Fruit fly (Drosophila melanogaster) whole organism, pupa: ENCODE measurements around the gene CG11790.

ENCODE experiments used
- CG10348 ChIP-seq: fragments of 200-800 bp; sonication (Bioruptor generic); IDR thresholded peaks from 2 replicates; pipeline ENCODE4 v1.3.6; 2022; ENCODE audit warnings: missing biosample characterization, missing genetic modification characterization
- CG12605 ChIP-seq: fragments of 200-800 bp; sonication (Bioruptor generic); IDR thresholded peaks from 2 replicates; pipeline ENCODE4 v1.3.6; 2022; ENCODE audit warnings: missing biosample characterization, missing genetic modification characterization
- CG13204 ChIP-seq: fragments of 200-800 bp; sonication (Bioruptor generic); optimal IDR thresholded peaks from 2 replicates; lab custom pipeline; 2018; ENCODE audit warnings: missing biosample characterization, mild to moderate bottlenecking, missing genetic modification characterization, moderate library complexity
- CG14655 ChIP-seq: fragments of 200-800 bp; sonication (Bioruptor generic); optimal IDR thresholded peaks from 3 replicates; lab custom pipeline; 2017; ENCODE audit warnings: mild to moderate bottlenecking, missing biosample characterization, missing genetic modification reagents, missing genetic modification characterization
- CG15710 ChIP-seq: fragments of 200-800 bp; sonication (Bioruptor generic); optimal IDR thresholded peaks from 2 replicates; lab custom pipeline; 2018; ENCODE audit warnings: missing biosample characterization, mild to moderate bottlenecking, missing genetic modification characterization, moderate library complexity
- CG17806 ChIP-seq: fragments of 200-800 bp; sonication (Bioruptor generic); optimal IDR thresholded peaks from 2 replicates; lab custom pipeline; 2018; ENCODE audit warnings: missing biosample characterization, mild to moderate bottlenecking, missing genetic modification characterization, moderate library complexity
- CG32121 ChIP-seq: fragments of 200-800 bp; sonication (Bioruptor generic); IDR thresholded peaks from 2 replicates; pipeline ENCODE4 v1.3.6; 2022; ENCODE audit warnings: missing biosample characterization, missing genetic modification characterization
- CG34367 ChIP-seq: fragments of 200-800 bp; sonication (Bioruptor generic); optimal IDR thresholded peaks from 2 replicates; lab custom pipeline; 2018; ENCODE audit warnings: missing biosample characterization, mild to moderate bottlenecking, missing genetic modification characterization
- CG4496 ChIP-seq: fragments of 200-800 bp; sonication (Bioruptor generic); IDR thresholded peaks from 3 replicates; pipeline ENCODE4 v1.3.6; 2022; ENCODE audit warnings: missing biosample characterization, missing genetic modification characterization
- CG8159 ChIP-seq: fragments of 200-800 bp; sonication (Bioruptor generic); optimal IDR thresholded peaks from 3 replicates; lab custom pipeline; 2018; ENCODE audit warnings: missing biosample characterization, mild to moderate bottlenecking, missing genetic modification characterization, moderate library complexity
- CG8301 ChIP-seq: fragments of 200-800 bp; sonication (Bioruptor generic); optimal IDR thresholded peaks from 2 replicates; lab custom pipeline; 2018; ENCODE audit warnings: missing biosample characterization, mild to moderate bottlenecking, missing genetic modification characterization
- CG9948 ChIP-seq: fragments of 200-800 bp; sonication (Bioruptor generic); optimal IDR thresholded peaks from 2 replicates; lab custom pipeline; 2018; ENCODE audit warnings: missing biosample characterization, mild to moderate bottlenecking, missing genetic modification characterization, moderate library complexity
- D1 ChIP-seq: fragments of 200-800 bp; sonication (Bioruptor generic); optimal IDR thresholded peaks from 2 replicates; lab custom pipeline; 2018; ENCODE audit warnings: missing biosample characterization, mild to moderate bottlenecking, missing genetic modification characterization, moderate library complexity
- EcR ChIP-seq: fragments of 200-800 bp; sonication (Bioruptor generic); optimal IDR thresholded peaks from 3 replicates; lab custom pipeline; 2019; ENCODE audit warnings: missing biosample characterization, missing genetic modification characterization, mild to moderate bottlenecking, moderate library complexity, missing genetic modification reagents
- Ets98B ChIP-seq: fragments of 200-800 bp; sonication (Bioruptor generic); IDR thresholded peaks from 2 replicates; pipeline ENCODE4 v1.3.6; 2022; ENCODE audit warnings: missing biosample characterization, missing genetic modification characterization
- Pif1A ChIP-seq: fragments of 200-800 bp; sonication (Bioruptor generic); optimal IDR thresholded peaks from 3 replicates; lab custom pipeline; 2016; ENCODE audit warnings: missing biosample characterization, missing genetic modification characterization
- Pif1B ChIP-seq: fragments of 200-800 bp; sonication (Bioruptor generic); optimal IDR thresholded peaks from 3 replicates; lab custom pipeline; 2016; ENCODE audit warnings: missing biosample characterization, missing genetic modification characterization
- Snoo ChIP-seq: fragments of 200-800 bp; sonication (Bioruptor generic); optimal IDR thresholded peaks from 3 replicates; lab custom pipeline; 2017; ENCODE audit warnings: missing biosample characterization, mild to moderate bottlenecking, missing genetic modification characterization, inconsistent platforms
- fd96Ca ChIP-seq: fragments of 200-800 bp; sonication (Bioruptor generic); IDR thresholded peaks from 3 replicates; pipeline ENCODE4 v1.3.6; 2022; ENCODE audit warnings: missing biosample characterization, missing genetic modification characterization
- gl ChIP-seq: fragments of 200-800 bp; sonication (Bioruptor generic); optimal IDR thresholded peaks from 2 replicates; lab custom pipeline; 2018; ENCODE audit warnings: missing biosample characterization, mild to moderate bottlenecking, missing genetic modification characterization
- rn ChIP-seq: fragments of 200-800 bp; sonication (Bioruptor generic); IDR thresholded peaks from 2 replicates; pipeline ENCODE4 v1.3.6; 2022; ENCODE audit warnings: missing biosample characterization, missing genetic modification characterization

CG11790 gene

DNA sequence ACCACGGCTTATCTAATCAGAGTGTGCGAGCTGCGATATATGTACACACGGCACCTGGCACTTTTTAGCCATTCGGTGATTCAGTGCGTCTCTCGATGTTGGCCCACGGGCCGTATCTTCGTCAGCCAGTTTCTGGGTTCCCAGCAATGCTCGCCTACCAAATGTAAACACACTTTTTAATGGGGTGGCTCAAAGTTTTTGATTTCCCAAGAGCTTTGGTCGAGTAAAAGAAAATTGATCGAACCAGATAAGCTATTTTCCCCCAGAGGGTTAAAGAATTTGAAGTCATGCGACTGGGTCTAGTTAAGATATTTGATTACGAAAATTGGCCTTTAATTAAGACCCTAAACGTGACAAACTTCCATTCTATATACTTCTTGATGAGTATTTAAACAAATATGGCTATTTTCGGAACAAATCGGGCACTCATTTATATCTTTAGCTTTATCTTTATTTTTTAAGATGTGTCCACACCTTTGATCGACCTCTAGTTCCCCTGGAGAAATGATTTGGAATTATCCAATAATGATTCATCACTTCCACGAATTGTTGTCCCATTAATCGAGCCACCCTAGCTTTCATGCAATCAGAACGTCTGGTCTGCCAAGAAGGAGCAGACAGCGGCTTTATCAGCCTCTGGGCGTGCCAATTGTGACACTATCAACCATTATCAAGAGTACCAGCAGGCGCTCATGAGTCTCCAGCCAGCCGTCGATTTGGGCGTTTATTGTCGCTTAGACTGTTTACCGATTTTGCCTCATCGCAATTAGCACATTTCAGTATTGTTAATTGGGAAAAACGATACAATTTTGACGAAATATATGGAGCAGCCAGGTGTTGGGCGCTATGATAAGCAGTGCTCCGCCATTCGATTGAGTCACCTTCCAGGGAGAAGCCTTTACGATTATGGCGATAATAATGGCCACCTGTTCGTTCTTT, 20.0 kb upstream of the CG11790 start:
- peak; percentile 25 for TF ChIP-seq CG9948 (tag; lab: Kevin White, UChicago)
- TF ChIP-seq CG10348: no peak
- peak; percentile 36 for TF ChIP-seq CG15710 (tag; lab: Kevin White, UChicago)
- TF ChIP-seq CG17806 (tag; lab: Kevin White, UChicago): peak; percentile 18
- TF ChIP-seq fd96Ca (GFP tag; lab: Robert Waterston, UW): 0 out of 3 replicates have a peak, but pooled peaks have one; percentile 35
- no peak for TF ChIP-seq gl (tag; lab: Kevin White, UChicago)
- TF ChIP-seq Pif1B (GFP tag; lab: Kevin White, UChicago): no peak
- TF ChIP-seq EcR (GFP tag; lab: Kevin White, UChicago): no peak
- peak; percentile 55 for TF ChIP-seq Snoo (tag; lab: Kevin White, UChicago)
- no peak for TF ChIP-seq CG4496 (GFP tag; lab: Robert Waterston, UW)
- 0 out of 2 replicates have a peak, but pooled peaks have one; percentile 28 for TF ChIP-seq CG32121

DNA sequence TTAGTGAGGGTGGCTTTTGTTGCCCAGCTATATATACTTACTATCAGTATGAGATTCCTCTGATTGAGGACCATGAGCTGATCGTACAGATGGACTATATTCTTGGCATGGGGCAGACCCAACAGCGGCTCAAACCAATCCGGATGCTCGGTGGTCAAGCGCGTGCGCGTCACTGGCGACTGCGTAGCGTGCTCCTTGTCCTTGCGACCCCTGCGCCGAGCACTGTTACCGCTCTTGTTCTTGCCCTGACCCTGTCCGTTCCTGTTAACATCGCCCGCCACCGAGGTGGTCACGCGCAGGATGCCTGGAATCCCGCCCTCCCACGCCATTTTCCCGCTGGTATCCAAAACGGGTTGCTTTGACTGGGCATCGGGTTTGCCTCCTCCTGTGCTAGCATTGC, 14.8 kb upstream of the CG11790 start:
- TF ChIP-seq gl (tag; lab: Kevin White, UChicago) (no peak), CG14655 (no peak), CG32121 (no peak), fd96Ca (GFP tag; lab: Robert Waterston, UW) (no peak), Pif1A (no peak), Pif1B (GFP tag; lab: Kevin White, UChicago) (no peak), Ets98B (GFP tag; lab: Robert Waterston, UW) (no peak), rn (GFP tag; lab: Robert Waterston, UW) (no peak), CG17806 (tag; lab: Kevin White, UChicago) (no peak), CG13204 (GFP tag; lab: Kevin White, UChicago) (no peak), CG10348 (no peak), D1 (tag; lab: Kevin White, UChicago) (no peak), CG4496 (GFP tag; lab: Robert Waterston, UW) (no peak), CG9948 (tag; lab: Kevin White, UChicago) (no peak), CG8159 (tag; lab: Kevin White, UChicago) (no peak), Snoo (tag; lab: Kevin White, UChicago) (no peak)

DNA sequence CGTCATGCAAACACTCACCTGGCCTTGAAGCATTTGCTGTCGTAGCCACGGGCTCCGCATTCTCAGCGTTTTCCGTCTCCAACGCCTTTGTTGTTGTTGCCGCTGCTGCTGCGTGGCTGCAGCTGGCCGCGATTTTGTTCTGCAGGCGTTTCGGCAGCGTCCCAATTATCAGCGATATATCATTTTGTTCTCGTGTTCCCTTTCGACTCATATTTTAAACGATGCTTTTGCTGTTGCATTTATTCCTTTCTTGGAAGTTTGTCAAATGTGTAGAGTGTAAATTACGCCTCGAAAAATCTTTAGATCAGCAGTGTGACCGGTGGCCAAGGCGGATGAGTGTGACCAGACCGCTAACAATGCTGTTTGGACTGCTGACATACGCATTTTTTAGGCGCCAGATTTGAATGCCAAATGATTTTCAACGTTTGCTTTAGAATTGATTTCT, 14.3 kb upstream of the CG11790 start, which contains the start of gene Smg6:
Gene Smg6 (minus strand): TSS at position 324 of the 445 bp plus-strand sequence.
- TF ChIP-seq CG34367 (no peak), fd96Ca (GFP tag; lab: Robert Waterston, UW) (no peak), CG9948 (tag; lab: Kevin White, UChicago) (no peak), CG15710 (tag; lab: Kevin White, UChicago) (no peak), CG13204 (GFP tag; lab: Kevin White, UChicago) (no peak), CG32121 (no peak), Pif1B (GFP tag; lab: Kevin White, UChicago) (no peak), EcR (GFP tag; lab: Kevin White, UChicago) (no peak), CG10348 (no peak), Snoo (tag; lab: Kevin White, UChicago) (no peak)

DNA sequence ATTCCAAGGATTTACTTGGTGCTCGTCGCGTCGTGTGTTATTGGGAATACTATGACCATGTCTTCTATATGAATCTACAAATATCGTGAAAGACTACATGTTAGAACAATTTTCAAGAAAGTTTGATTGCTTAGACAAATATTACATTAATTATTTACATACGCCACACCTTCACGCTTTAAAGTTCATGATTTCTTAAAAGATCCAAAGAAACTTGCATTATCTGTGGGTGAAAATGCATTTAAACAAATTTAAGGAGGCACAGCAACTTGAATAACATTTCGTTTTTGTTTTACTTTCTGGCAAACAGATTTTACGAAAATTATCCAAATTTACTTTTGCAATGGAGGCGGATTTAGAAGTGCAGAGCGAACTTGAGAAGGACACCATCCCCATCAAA, 10.9 kb upstream of the CG11790 start, which contains the start of gene CG31115:
Gene CG31115 (plus strand): TSS at position 301 of the 400 bp plus-strand sequence.
- TF ChIP-seq rn (GFP tag; lab: Robert Waterston, UW) (no peak), CG9948 (tag; lab: Kevin White, UChicago) (no peak), CG32121 (no peak), CG34367 (no peak), CG8159 (tag; lab: Kevin White, UChicago) (no peak), CG12605 (GFP tag; lab: Robert Waterston, UW) (no peak), gl (tag; lab: Kevin White, UChicago) (no peak), D1 (tag; lab: Kevin White, UChicago) (no peak), Snoo (tag; lab: Kevin White, UChicago) (no peak), Pif1B (GFP tag; lab: Kevin White, UChicago) (no peak), fd96Ca (GFP tag; lab: Robert Waterston, UW) (no peak), CG17806 (tag; lab: Kevin White, UChicago) (no peak), Pif1A (no peak), CG10348 (no peak), CG15710 (tag; lab: Kevin White, UChicago) (no peak), EcR (GFP tag; lab: Kevin White, UChicago) (no peak), Ets98B (GFP tag; lab: Robert Waterston, UW) (no peak), CG14655 (no peak), CG13204 (GFP tag; lab: Kevin White, UChicago) (no peak), CG8301 (no peak)

DNA sequence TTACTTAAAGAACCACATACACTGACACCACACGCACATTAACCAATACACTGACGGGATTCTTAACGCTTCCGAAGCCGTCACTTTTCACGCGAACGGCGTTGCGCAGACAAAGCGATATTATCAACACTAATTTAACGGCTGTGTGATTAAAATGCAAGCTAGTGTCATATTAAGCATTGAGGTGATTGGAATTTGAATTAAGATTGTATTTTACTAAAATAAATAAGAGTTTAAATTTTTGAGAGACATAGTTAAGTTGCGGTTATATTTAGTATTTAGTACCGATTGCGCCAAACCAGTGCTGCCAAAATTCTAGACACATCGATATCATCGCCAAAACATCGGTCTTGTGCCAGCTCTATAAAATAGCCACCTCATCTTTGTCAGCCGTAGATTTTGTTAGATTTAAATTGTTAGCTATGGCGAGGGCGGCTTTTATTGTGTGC, 8.5 kb upstream of the CG11790 start, which contains the start of the genes Ythdf and bai:
Gene Ythdf (minus strand): TSS at position 222 of the 449 bp plus-strand sequence.
Gene bai (plus strand): TSS at position 347 of the 449 bp plus-strand sequence.
- no peak for TF ChIP-seq CG8301
- TF ChIP-seq CG9948 (tag; lab: Kevin White, UChicago): peak; percentile 72
- TF ChIP-seq Pif1B (GFP tag; lab: Kevin White, UChicago): no peak
- TF ChIP-seq Pif1A: no peak
